Fruit fly (Drosophila melanogaster): ENCODE measurements around the gene Phae2.

Gene Phae2

dm6 chr2L:12078123-12078658 is 32.7 kb upstream of the Phae2 start:
- no peak for TF ChIP-seq D1 (tag; optimal IDR thresholded peaks at IDR 0.05)
- TF ChIP-seq CG14655 (GFP tag; optimal IDR thresholded peaks at IDR 0.05): no peak
- TF ChIP-seq CG17806 (tag; optimal IDR thresholded peaks at IDR 0.05): no peak
- no peak for TF ChIP-seq CG10348 (GFP tag; IDR thresholded peaks at IDR 0.05)

dm6 chr2L:12078695-12079094 is 32.2 kb upstream of the Phae2 start:
- no peak for TF ChIP-seq CG14655 (GFP tag; optimal IDR thresholded peaks at IDR 0.05)
- no peak for TF ChIP-seq CG15710 (tag; optimal IDR thresholded peaks at IDR 0.05)
- TF ChIP-seq gl (tag; optimal IDR thresholded peaks at IDR 0.05): no peak
- no peak for TF ChIP-seq D1 (tag; optimal IDR thresholded peaks at IDR 0.05)
- TF ChIP-seq CG34367 (tag; optimal IDR thresholded peaks at IDR 0.05): no peak
- no peak for TF ChIP-seq CG10348 (GFP tag; IDR thresholded peaks at IDR 0.05)
- no peak for TF ChIP-seq CG13204 (GFP tag; optimal IDR thresholded peaks at IDR 0.05)
- TF ChIP-seq CG8301 (tag; optimal IDR thresholded peaks at IDR 0.05): no peak
- TF ChIP-seq Pif1B (GFP tag; optimal IDR thresholded peaks at IDR 0.05): no peak
- TF ChIP-seq CG12605 (GFP tag; IDR thresholded peaks at IDR 0.05): no peak
- TF ChIP-seq Snoo (tag; optimal IDR thresholded peaks at IDR 0.05): no peak
- no peak for TF ChIP-seq rn (GFP tag; IDR thresholded peaks at IDR 0.05)

dm6 chr2L:12079827-12080381 is 31.0 kb upstream of the Phae2 start:
- TF ChIP-seq CG32121 (GFP tag; IDR thresholded peaks at IDR 0.05) (no peak), CG12605 (GFP tag; IDR thresholded peaks at IDR 0.05) (no peak), CG15710 (tag; optimal IDR thresholded peaks at IDR 0.05) (no peak), CG8159 (tag; optimal IDR thresholded peaks at IDR 0.05) (no peak), Ets98B (GFP tag; IDR thresholded peaks at IDR 0.05) (no peak), gl (tag; optimal IDR thresholded peaks at IDR 0.05) (no peak), D1 (tag; optimal IDR thresholded peaks at IDR 0.05) (no peak), rn (GFP tag; IDR thresholded peaks at IDR 0.05) (no peak), CG13204 (GFP tag; optimal IDR thresholded peaks at IDR 0.05) (no peak), CG14655 (GFP tag; optimal IDR thresholded peaks at IDR 0.05) (no peak), Snoo (tag; optimal IDR thresholded peaks at IDR 0.05) (no peak), EcR (GFP tag; optimal IDR thresholded peaks at IDR 0.05) (no peak), CG9948 (tag; optimal IDR thresholded peaks at IDR 0.05) (no peak), CG4496 (GFP tag; IDR thresholded peaks at IDR 0.05) (no peak), CG10348 (GFP tag; IDR thresholded peaks at IDR 0.05) (no peak), CG8301 (tag; optimal IDR thresholded peaks at IDR 0.05) (no peak), CG17806 (tag; optimal IDR thresholded peaks at IDR 0.05) (no peak), CG34367 (tag; optimal IDR thresholded peaks at IDR 0.05) (no peak), Pif1B (GFP tag; optimal IDR thresholded peaks at IDR 0.05) (no peak)

- TF ChIP-seq CG10348 (GFP tag; IDR thresholded peaks at IDR 0.05) (no peak), rn (GFP tag; IDR thresholded peaks at IDR 0.05) (no peak), CG15710 (tag; optimal IDR thresholded peaks at IDR 0.05) (no peak), CG32121 (GFP tag; IDR thresholded peaks at IDR 0.05) (no peak), CG34367 (tag; optimal IDR thresholded peaks at IDR 0.05) (no peak), gl (tag; optimal IDR thresholded peaks at IDR 0.05) (no peak), Ets98B (GFP tag; IDR thresholded peaks at IDR 0.05) (no peak), CG13204 (GFP tag; optimal IDR thresholded peaks at IDR 0.05) (no peak), EcR (GFP tag; optimal IDR thresholded peaks at IDR 0.05) (no peak), CG4496 (GFP tag; IDR thresholded peaks at IDR 0.05) (no peak), CG14655 (GFP tag; optimal IDR thresholded peaks at IDR 0.05) (no peak), CG12605 (GFP tag; IDR thresholded peaks at IDR 0.05) (no peak), CG8301 (tag; optimal IDR thresholded peaks at IDR 0.05) (no peak), Snoo (tag; optimal IDR thresholded peaks at IDR 0.05) (no peak), CG9948 (tag; optimal IDR thresholded peaks at IDR 0.05) (no peak), D1 (tag; optimal IDR thresholded peaks at IDR 0.05) (no peak), Pif1B (GFP tag; optimal IDR thresholded peaks at IDR 0.05) (no peak), CG17806 (tag; optimal IDR thresholded peaks at IDR 0.05) (no peak)
Observed at dm6 chr2L:12081118-12081665, 29.7 kb upstream of the Phae2 start.

- TF ChIP-seq CG14655 (GFP tag; optimal IDR thresholded peaks at IDR 0.05) (no peak), CG9948 (tag; optimal IDR thresholded peaks at IDR 0.05) (no peak), Snoo (tag; optimal IDR thresholded peaks at IDR 0.05) (no peak), CG10348 (GFP tag; IDR thresholded peaks at IDR 0.05) (no peak), Ets98B (GFP tag; IDR thresholded peaks at IDR 0.05) (no peak), D1 (tag; optimal IDR thresholded peaks at IDR 0.05) (no peak), EcR (GFP tag; optimal IDR thresholded peaks at IDR 0.05) (no peak), Pif1A (GFP tag; optimal IDR thresholded peaks at IDR 0.05) (no peak), gl (tag; optimal IDR thresholded peaks at IDR 0.05) (no peak), CG12605 (GFP tag; IDR thresholded peaks at IDR 0.05) (no peak), CG15710 (tag; optimal IDR thresholded peaks at IDR 0.05) (no peak), CG17806 (tag; optimal IDR thresholded peaks at IDR 0.05) (no peak), CG32121 (GFP tag; IDR thresholded peaks at IDR 0.05) (no peak), CG8159 (tag; optimal IDR thresholded peaks at IDR 0.05) (no peak), CG8301 (tag; optimal IDR thresholded peaks at IDR 0.05) (no peak), CG4496 (GFP tag; IDR thresholded peaks at IDR 0.05) (no peak), rn (GFP tag; IDR thresholded peaks at IDR 0.05) (no peak), CG13204 (GFP tag; optimal IDR thresholded peaks at IDR 0.05) (no peak), fd96Ca (GFP tag; IDR thresholded peaks at IDR 0.05) (no peak)
Observed at dm6 chr2L:12085010-12085409, 25.9 kb upstream of the Phae2 start.
